Worm (Caenorhabditis elegans): ENCODE data around the gene csa-1.

ce11 chrII:9304849-9305248 is 14.7 kb downstream of the csa-1 start:
- TF ChIP-seq ceh-13 (GFP tag; optimal IDR thresholded peaks at IDR 0.05) (no peak), ama-1 (optimal IDR thresholded peaks at IDR 0.05) (no peak), aly-1 (tag; optimal IDR thresholded peaks at IDR 0.05) (no peak), flt-1 (GFP tag; IDR thresholded peaks at IDR 0.05) (no peak), hmg-4 (GFP tag; optimal IDR thresholded peaks at IDR 0.05) (no peak), tra-4 (tag; optimal IDR thresholded peaks at IDR 0.05) (no peak), pes-1 (GFP tag; IDR thresholded peaks at IDR 0.05) (no peak)

All from whole organism, early embryonic.